Fruit fly (Drosophila melanogaster) whole organism, embryonic: ENCODE measurements around the gene BtbVII.

Experiments used
- ATbp ChIP-seq: fragments of 200-800 bp; sonication (Bioruptor generic); optimal IDR thresholded peaks from 2 replicates; lab custom pipeline; 2017; ENCODE audit warnings: missing biosample characterization, mild to moderate bottlenecking, missing genetic modification characterization, missing genetic modification reagents
- Bdp1 ChIP-seq: fragments of 200-800 bp; sonication (Bioruptor generic); optimal IDR thresholded peaks from 3 replicates; lab custom pipeline; 2016; ENCODE audit warnings: missing biosample characterization, missing genetic modification characterization
- C15 ChIP-seq: fragments of 200-800 bp; sonication (Bioruptor generic); IDR thresholded peaks from 3 replicates; pipeline ENCODE4 v1.3.6; 2022; ENCODE audit warnings: missing biosample characterization, missing genetic modification characterization
- CG11085 ChIP-seq: fragments of 200-800 bp; sonication (Bioruptor generic); IDR thresholded peaks from 2 replicates; pipeline ENCODE4 v1.3.6; 2022; ENCODE audit warnings: missing biosample characterization, missing genetic modification characterization
- CG11723 ChIP-seq: fragments of 200-800 bp; sonication (Bioruptor generic); optimal IDR thresholded peaks from 2 replicates; lab custom pipeline; 2017; ENCODE audit warnings: missing biosample characterization, mild to moderate bottlenecking, missing genetic modification characterization
- CG12744 ChIP-seq: fragments of 200-800 bp; sonication (Bioruptor generic); optimal IDR thresholded peaks from 2 replicates; lab custom pipeline; 2016; ENCODE audit warnings: missing biosample characterization, missing genetic modification characterization
- CG13894 ChIP-seq: fragments of 200-800 bp; sonication (Bioruptor generic); optimal IDR thresholded peaks from 3 replicates; lab custom pipeline; 2018; ENCODE audit warnings: missing biosample characterization, mild to moderate bottlenecking, missing genetic modification characterization, moderate library complexity
- CG15601 ChIP-seq: fragments of 200-800 bp; sonication (Bioruptor generic); optimal IDR thresholded peaks from 3 replicates; lab custom pipeline; 2019; ENCODE audit warnings: missing biosample characterization, mild to moderate bottlenecking, missing genetic modification characterization, moderate library complexity
- CG1647 ChIP-seq: fragments of 200-800 bp; sonication (Bioruptor generic); optimal IDR thresholded peaks from 3 replicates; lab custom pipeline; 2016; ENCODE audit warnings: missing biosample characterization, missing genetic modification characterization
- CG17612 ChIP-seq: fragments of 200-800 bp; sonication (Bioruptor generic); IDR thresholded peaks from 2 replicates; pipeline ENCODE4 v1.3.6; 2022; ENCODE audit warnings: missing biosample characterization, missing genetic modification characterization
- CG17829 ChIP-seq: fragments of 200-800 bp; optimal IDR thresholded peaks from 2 replicates; lab custom pipeline; 2019; ENCODE audit warnings: missing biosample characterization, mild to moderate bottlenecking, missing genetic modification characterization, moderate library complexity
- CG1832 ChIP-seq: fragments of 200-800 bp; sonication (Bioruptor generic); optimal IDR thresholded peaks from 2 replicates; lab custom pipeline; 2017; ENCODE audit warnings: missing biosample characterization, mild to moderate bottlenecking, missing genetic modification characterization, inconsistent platforms
- CG2202 ChIP-seq: fragments of 200-800 bp; sonication (Bioruptor generic); optimal IDR thresholded peaks from 2 replicates; lab custom pipeline; 2018; ENCODE audit warnings: missing biosample characterization, mild to moderate bottlenecking, missing genetic modification characterization
- CG2875 ChIP-seq: fragments of 200-800 bp; sonication (Bioruptor generic); optimal IDR thresholded peaks from 2 replicates; lab custom pipeline; 2017; ENCODE audit warnings: missing biosample characterization, mild to moderate bottlenecking, missing genetic modification characterization, missing genetic modification reagents
- CG3163 ChIP-seq: fragments of 200-800 bp; sonication (Bioruptor generic); optimal IDR thresholded peaks from 3 replicates; lab custom pipeline; 2016; ENCODE audit warnings: missing biosample characterization, missing genetic modification characterization
- CG32532 ChIP-seq: fragments of 200-800 bp; sonication (Bioruptor generic); IDR thresholded peaks from 2 replicates; pipeline ENCODE4 v1.3.6; 2022; ENCODE audit warnings: missing biosample characterization, missing genetic modification characterization
- CG32767 ChIP-seq: fragments of 200-800 bp; sonication (Bioruptor generic); IDR thresholded peaks from 2 replicates; pipeline ENCODE4 v1.3.6; 2022; ENCODE audit warnings: missing biosample characterization, missing genetic modification characterization
- CG34376 ChIP-seq: fragments of 200-800 bp; sonication (Bioruptor generic); optimal IDR thresholded peaks from 2 replicates; lab custom pipeline; 2018; ENCODE audit warnings: missing biosample characterization, mild to moderate bottlenecking, missing genetic modification characterization
- CG4730 ChIP-seq: fragments of 200-800 bp; sonication (Bioruptor generic); IDR thresholded peaks from 2 replicates; pipeline ENCODE4 v1.3.6; 2022; ENCODE audit warnings: missing biosample characterization, missing genetic modification characterization
- CG6254 ChIP-seq: fragments of 200-800 bp; sonication (Bioruptor generic); optimal IDR thresholded peaks from 3 replicates; lab custom pipeline; 2017; ENCODE audit warnings: mild to moderate bottlenecking, missing biosample characterization, missing genetic modification reagents, missing genetic modification characterization
- CG6765 ChIP-seq: fragments of 200-800 bp; sonication (Bioruptor generic); optimal IDR thresholded peaks from 3 replicates; lab custom pipeline; 2017; ENCODE audit warnings: missing biosample characterization, mild to moderate bottlenecking, missing genetic modification characterization
- CG8089 ChIP-seq: fragments of 200-800 bp; sonication (Bioruptor generic); optimal IDR thresholded peaks from 3 replicates; lab custom pipeline; 2016; ENCODE audit warnings: missing biosample characterization, missing genetic modification characterization
- Dip2 ChIP-seq: fragments of 200-800 bp; sonication (Bioruptor generic); IDR thresholded peaks from 2 replicates; pipeline ENCODE4 v1.3.6; 2022; ENCODE audit warnings: missing biosample characterization, missing genetic modification characterization
- Drgx ChIP-seq: fragments of 200-800 bp; sonication (Bioruptor generic); IDR thresholded peaks from 2 replicates; pipeline ENCODE4 v1.3.6; 2022; ENCODE audit warnings: missing biosample characterization, missing genetic modification characterization
- Fer2 ChIP-seq: fragments of 200-800 bp; sonication (Bioruptor generic); optimal IDR thresholded peaks from 2 replicates; lab custom pipeline; 2018; ENCODE audit warnings: missing biosample characterization, mild to moderate bottlenecking, missing genetic modification characterization, moderate library complexity
- HLH54F ChIP-seq: fragments of 200-800 bp; sonication (Bioruptor generic); optimal IDR thresholded peaks from 3 replicates; lab custom pipeline; 2016; ENCODE audit warnings: missing biosample characterization, missing genetic modification characterization
- Hmr ChIP-seq: fragments of 200-800 bp; sonication (Bioruptor generic); optimal IDR thresholded peaks from 3 replicates; lab custom pipeline; 2017; ENCODE audit warnings: mild to moderate bottlenecking, missing biosample characterization, missing genetic modification reagents, missing genetic modification characterization
- NfI ChIP-seq: fragments of 200-800 bp; sonication (Bioruptor generic); optimal IDR thresholded peaks from 3 replicates; lab custom pipeline; 2018; ENCODE audit warnings: missing biosample characterization, mild to moderate bottlenecking, missing genetic modification characterization, moderate library complexity
- PHDP ChIP-seq: fragments of 200-800 bp; sonication (Bioruptor generic); optimal IDR thresholded peaks from 3 replicates; lab custom pipeline; 2018; ENCODE audit warnings: missing biosample characterization, mild to moderate bottlenecking, missing genetic modification characterization, moderate library complexity
- Scr ChIP-seq: fragments of 200-800 bp; sonication (Bioruptor generic); IDR thresholded peaks from 2 replicates; pipeline ENCODE4 v1.3.6; 2022; ENCODE audit warnings: missing biosample characterization, missing genetic modification characterization; ENCODE audit not compliant: partially characterized antibody
- Sry-β ChIP-seq: fragments of 200-800 bp; sonication (Bioruptor generic); optimal IDR thresholded peaks from 2 replicates; lab custom pipeline; 2018; ENCODE audit warnings: missing biosample characterization, mild to moderate bottlenecking, missing genetic modification characterization, moderate library complexity
- Xbp1 ChIP-seq: fragments of 200-800 bp; sonication (Bioruptor generic); optimal IDR thresholded peaks from 3 replicates; lab custom pipeline; 2016; ENCODE audit warnings: missing biosample characterization, mild to moderate bottlenecking, missing genetic modification characterization
- YL-1 ChIP-seq: fragments of 200-800 bp; sonication (Bioruptor generic); optimal IDR thresholded peaks from 3 replicates; lab custom pipeline; 2017; ENCODE audit warnings: missing biosample characterization, mild to moderate bottlenecking, missing genetic modification characterization
- abd-A ChIP-seq: fragments of 200-800 bp; sonication (Bioruptor generic); optimal IDR thresholded peaks from 3 replicates; lab custom pipeline; 2019; ENCODE audit warnings: missing biosample characterization, mild to moderate bottlenecking, missing genetic modification characterization, moderate library complexity
- bowl ChIP-seq: fragments of 200-800 bp; sonication (Bioruptor generic); IDR thresholded peaks from 2 replicates; pipeline ENCODE4 v1.3.6; 2022; ENCODE audit warnings: missing biosample characterization, missing genetic modification characterization
- cato ChIP-seq: fragments of 200-800 bp; sonication (Bioruptor generic); optimal IDR thresholded peaks from 2 replicates; lab custom pipeline; 2016; ENCODE audit warnings: missing biosample characterization, missing genetic modification characterization, borderline replicate concordance
- dmrt11E ChIP-seq: fragments of 200-800 bp; sonication (Bioruptor generic); optimal IDR thresholded peaks from 3 replicates; lab custom pipeline; 2018; ENCODE audit warnings: missing biosample characterization, mild to moderate bottlenecking, missing genetic modification characterization, moderate library complexity
- dysf ChIP-seq: fragments of 200-800 bp; sonication (Bioruptor generic); IDR thresholded peaks from 3 replicates; pipeline ENCODE4 v1.3.6; 2022; ENCODE audit warnings: missing biosample characterization, missing genetic modification characterization
- eyg ChIP-seq: fragments of 200-800 bp; sonication (Bioruptor generic); optimal IDR thresholded peaks from 3 replicates; lab custom pipeline; 2016; ENCODE audit warnings: missing biosample characterization, missing genetic modification characterization
- gcm ChIP-seq: fragments of 200-800 bp; sonication (Bioruptor generic); optimal IDR thresholded peaks from 2 replicates; lab custom pipeline; 2019; ENCODE audit warnings: missing biosample characterization, mild to moderate bottlenecking, missing genetic modification characterization, moderate library complexity
- gsb ChIP-seq: fragments of 200-800 bp; sonication (Bioruptor generic); IDR thresholded peaks from 2 replicates; pipeline ENCODE4 v1.3.6; 2022; ENCODE audit warnings: missing biosample characterization, missing genetic modification characterization
- ind ChIP-seq: fragments of 200-800 bp; sonication (Bioruptor generic); optimal IDR thresholded peaks from 3 replicates; lab custom pipeline; 2016; ENCODE audit warnings: missing biosample characterization, missing genetic modification characterization
- inv ChIP-seq: fragments of 200-800 bp; sonication (Bioruptor generic); IDR thresholded peaks from 2 replicates; pipeline ENCODE4 v1.3.6; 2022; ENCODE audit warnings: missing biosample characterization, missing genetic modification characterization; ENCODE audit not compliant: partially characterized antibody
- jigr1 ChIP-seq: fragments of 200-800 bp; sonication (Bioruptor generic); IDR thresholded peaks from 3 replicates; pipeline ENCODE4 v1.3.6; 2022; ENCODE audit warnings: missing biosample characterization, missing genetic modification characterization
- maf-S ChIP-seq: fragments of 200-800 bp; sonication (Bioruptor generic); optimal IDR thresholded peaks from 2 replicates; lab custom pipeline; 2016; ENCODE audit warnings: missing biosample characterization, missing genetic modification characterization
- pzg ChIP-seq: fragments of 200-800 bp; sonication (Bioruptor generic); optimal IDR thresholded peaks from 3 replicates; lab custom pipeline; 2018; ENCODE audit warnings: missing biosample characterization, mild to moderate bottlenecking, missing genetic modification characterization, moderate library complexity
- slp2 ChIP-seq: fragments of 200-800 bp; sonication (Bioruptor generic); optimal IDR thresholded peaks from 2 replicates; lab custom pipeline; 2016; ENCODE audit warnings: missing biosample characterization, missing genetic modification characterization
- stwl ChIP-seq: fragments of 200-800 bp; sonication (Bioruptor generic); optimal IDR thresholded peaks from 3 replicates; lab custom pipeline; 2018; ENCODE audit warnings: missing biosample characterization, mild to moderate bottlenecking, missing genetic modification characterization, moderate library complexity
- toy ChIP-seq: fragments of 200-800 bp; sonication (Bioruptor generic); IDR thresholded peaks from 2 replicates; pipeline ENCODE4 v1.3.6; 2022; ENCODE audit warnings: missing biosample characterization, missing genetic modification characterization
- wor ChIP-seq: fragments of 200-800 bp; sonication (Bioruptor generic); IDR thresholded peaks from 2 replicates; pipeline ENCODE4 v1.3.6; 2022; ENCODE audit warnings: missing biosample characterization, missing genetic modification characterization
- yki ChIP-seq: fragments of >200 bp; optimal IDR thresholded peaks from 3 replicates; lab custom pipeline; 2018

BtbVII gene

DNA sequence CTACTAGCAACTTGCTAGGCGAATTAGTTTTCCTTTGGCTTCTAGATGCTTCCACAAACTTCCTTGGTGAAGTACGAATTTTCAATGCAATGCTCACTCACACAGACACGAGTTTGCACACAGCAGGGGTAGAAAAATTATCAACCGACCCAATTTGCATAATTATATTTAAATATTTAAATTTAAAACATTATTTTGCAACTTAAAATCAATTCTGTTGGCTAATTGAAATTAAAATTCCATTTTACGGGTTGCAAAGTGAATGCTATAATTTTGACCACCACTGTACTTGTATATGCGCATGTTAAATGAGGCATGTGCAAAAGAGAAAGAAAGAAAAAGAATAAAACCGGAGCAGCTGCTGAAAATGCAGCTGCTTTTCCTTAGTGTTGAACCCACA is 45.6 kb downstream of the BtbVII start (continued):
- TF ChIP-seq inv (GFP tag; lab: Robert Waterston, UW) (no peak), cato (GFP tag; lab: Kevin White, UChicago) (peak; percentile 66), gsb (peak; percentile 93), CG13894 (peak; percentile 89), CG11723 (GFP tag; lab: Kevin White, UChicago) (peak; percentile 83), CG15601 (tag; lab: Kevin White, UChicago) (peak; percentile 89), abd-A (tag; lab: Kevin White, UChicago) (peak; percentile 41), Drgx (GFP tag; lab: Robert Waterston, UW) (peak; percentile 99), Fer2 (tag; lab: Kevin White, UChicago) (peak; percentile 77), dmrt11E (tag; lab: Kevin White, UChicago) (peak; percentile 93), CG2202 (tag; lab: Kevin White, UChicago) (peak; percentile 87), pzg (peak; percentile 12), ATbp (peak; percentile 93), CG8089 (no peak), Dip2 (GFP tag; lab: Robert Waterston, UW) (peak; percentile 43; the same call in 1 of the 2 replicates), bowl (GFP tag; lab: Robert Waterston, UW) (peak; percentile 83; the same call in 1 of the 2 replicates), Xbp1 (peak; percentile 93), CG17612 (GFP tag; lab: Robert Waterston, UW) (peak; percentile 70), dysf (peak; percentile 94), yki (no peak), jigr1 (GFP tag; lab: Robert Waterston, UW) (peak; percentile 90), CG1832 (GFP tag; lab: Kevin White, UChicago) (no peak), stwl (tag; lab: Kevin White, UChicago) (peak; percentile 50), CG6254 (GFP tag; lab: Kevin White, UChicago) (peak; percentile 93), CG12744 (GFP tag; lab: Kevin White, UChicago) (peak; percentile 3), NfI (GFP tag; lab: Kevin White, UChicago) (peak; percentile 93), CG3163 (no peak), CG4730 (GFP tag; lab: Robert Waterston, UW) (peak; percentile 90), CG34376 (peak; percentile 28), CG32532 (peak; percentile 94), CG11085 (GFP tag; lab: Robert Waterston, UW) (peak; percentile 81), PHDP (tag; lab: Kevin White, UChicago) (peak; percentile 95), HLH54F (GFP tag; lab: Kevin White, UChicago) (peak; percentile 48), Sry-β (GFP tag; lab: Kevin White, UChicago) (peak; percentile 58), Scr (GFP tag; lab: Robert Waterston, UW) (no peak), slp2 (peak; percentile 50), CG32767 (peak; percentile 90), maf-S (no peak), YL-1 (peak; percentile 74), ind (GFP tag; lab: Kevin White, UChicago) (peak; percentile 88), gcm (GFP tag; lab: Kevin White, UChicago) (peak; percentile 95), CG2875 (GFP tag; lab: Kevin White, UChicago) (peak; percentile 91), C15 (peak; percentile 79; the same call in 2 of the 3 replicates), CG17829 (tag; lab: Kevin White, UChicago) (peak; percentile 95), wor (GFP tag; lab: Robert Waterston, UW) (peak; percentile 84), CG1647 (peak; percentile 72), CG6765 (GFP tag; lab: Kevin White, UChicago) (peak; percentile 86), Hmr (peak; percentile 94), Bdp1 (GFP tag; lab: Kevin White, UChicago) (peak; percentile 75), eyg (no peak), toy (GFP tag; lab: Robert Waterston, UW) (peak; percentile 72)
